Worm (Caenorhabditis elegans) whole organism, L3 larva: ENCODE data around the gene zyg-12.

Experiments used
- egl-27 ChIP-seq: sonication (generic microtip); optimal IDR thresholded peaks from 4 replicates; lab custom pipeline; 2017; ENCODE audit warnings: missing biosample characterization, missing genetic modification reagents, missing genetic modification characterization
- elt-1 ChIP-seq: fragments of 150-350 bp; optimal IDR thresholded peaks from 2 replicates; lab custom pipeline; 2014; ENCODE audit warnings: missing biosample characterization, missing genetic modification characterization

The zyg-12 gene

DNA sequence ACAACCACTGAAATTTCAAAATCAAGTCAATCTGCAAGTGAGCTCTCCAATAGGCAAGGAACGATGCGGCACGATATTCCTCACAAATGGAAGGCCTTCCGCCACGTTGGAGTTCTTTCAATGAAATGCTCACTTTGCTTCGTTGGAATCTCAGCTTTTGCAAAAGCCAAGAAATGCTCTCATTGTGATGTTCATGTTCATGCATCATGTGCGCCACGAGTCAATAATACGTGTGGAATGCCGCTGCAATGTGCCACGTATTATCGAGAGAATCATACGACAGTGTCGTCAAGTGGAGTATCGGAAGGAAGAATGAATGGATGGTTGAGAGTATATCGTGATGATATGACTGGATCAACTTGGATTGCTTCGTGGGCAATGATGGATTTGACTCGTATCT is 52.2 kb downstream of the zyg-12 start:
- TF ChIP-seq egl-27 (tag; lab: Kevin White, UChicago), result no peak
- TF ChIP-seq elt-1, result no peak
